Fruit fly (Drosophila melanogaster): ENCODE measurements around the gene frc.

The frc gene

dm6 chr3L:17432947-17433346 lies at the start of gene frc:
Gene frc, minus strand, starts transcription at chr3L:17433190.
- TF ChIP-seq CG14710 (tag; optimal IDR thresholded peaks at IDR 0.05) (no peak), CG42726 (GFP tag; IDR thresholded peaks at IDR 0.05; ENCODE audit: partially characterized antibody) (no peak), CG10366 (GFP tag; IDR thresholded peaks at IDR 0.05) (no peak), Lhr (GFP tag; optimal IDR thresholded peaks at IDR 0.05) (no peak), vnd (GFP tag; IDR thresholded peaks at IDR 0.05; ENCODE audit: partially characterized antibody) (no peak), p53 (GFP tag; optimal IDR thresholded peaks at IDR 0.05) (no peak), Med (GFP tag) (peak; percentile 73), CG11696 (GFP tag; IDR thresholded peaks at IDR 0.05) (no peak), CG12659 (GFP tag; optimal IDR thresholded peaks at IDR 0.05) (no peak), NFAT (GFP tag; IDR thresholded peaks at IDR 0.05) (no peak), zf30C (GFP tag; optimal IDR thresholded peaks at IDR 0.05) (no peak), CG1529 (GFP tag; optimal IDR thresholded peaks at IDR 0.05) (no peak), CG30431 (GFP tag; optimal IDR thresholded peaks at IDR 0.05) (no peak), Optix (GFP tag; IDR thresholded peaks at IDR 0.05) (no peak), Sry-δ (GFP tag; optimal IDR thresholded peaks at IDR 0.05) (no peak), cad (GFP tag; optimal IDR thresholded peaks at IDR 0.05) (no peak), Ada2b (GFP tag; IDR thresholded peaks at IDR 0.05) (no peak), CTCF (GFP tag; optimal IDR thresholded peaks at IDR 0.05) (no peak), CG12769 (tag; optimal IDR thresholded peaks at IDR 0.05) (peak; percentile 89), salm (tag; optimal IDR thresholded peaks at IDR 0.05) (no peak), kni (GFP tag; optimal IDR thresholded peaks at IDR 0.05) (no peak), Jarid2 (GFP tag; optimal IDR thresholded peaks at IDR 0.05) (peak; percentile 29), stc (GFP tag; IDR thresholded peaks at IDR 0.05) (no peak), chm (GFP tag; IDR thresholded peaks at IDR 0.05) (0 out of 2 replicates have a peak, but pooled peaks have one; percentile 50), Deaf1 (tag; optimal IDR thresholded peaks at IDR 0.05) (peak; percentile 18), CG1603 (tag; optimal IDR thresholded peaks at IDR 0.05) (peak; percentile 5), repo (GFP tag; optimal IDR thresholded peaks at IDR 0.05) (no peak), ranshi (GFP tag; IDR thresholded peaks at IDR 0.05) (peak; percentile 7; the same call in 1 of the 2 replicates), CG34224 (GFP tag; IDR thresholded peaks at IDR 0.05; ENCODE audit: partially characterized antibody) (0 out of 3 replicates have a peak, but pooled peaks have one; percentile 14), Drgx (GFP tag; IDR thresholded peaks at IDR 0.05) (0 out of 2 replicates have a peak, but pooled peaks have one; percentile 28), CG4617 (GFP tag; optimal IDR thresholded peaks at IDR 0.05; ENCODE audit: borderline replicate concordance) (peak; percentile 40), MTF-1 (GFP tag; optimal IDR thresholded peaks at IDR 0.05; ENCODE audit: borderline replicate concordance) (no peak), CG18599 (GFP tag; optimal IDR thresholded peaks at IDR 0.05) (no peak), shn (GFP tag; optimal IDR thresholded peaks at IDR 0.05) (no peak), stwl (tag; optimal IDR thresholded peaks at IDR 0.05) (peak; percentile 8), CG10654 (GFP tag; optimal IDR thresholded peaks at IDR 0.05) (no peak), CG7745 (tag; optimal IDR thresholded peaks at IDR 0.05) (no peak), sr (GFP tag; IDR thresholded peaks at IDR 0.05) (no peak), nerfin-2 (GFP tag; IDR thresholded peaks at IDR 0.05; ENCODE audit: partially characterized antibody) (peak; percentile 41; the same call in 1 of the 2 replicates), corto (GFP tag; optimal IDR thresholded peaks at IDR 0.05) (no peak), CG32532 (GFP tag; IDR thresholded peaks at IDR 0.05) (no peak), al (GFP tag; IDR thresholded peaks at IDR 0.05) (no peak), PHDP (tag; optimal IDR thresholded peaks at IDR 0.05) (no peak), bowl (GFP tag; IDR thresholded peaks at IDR 0.05) (no peak), CG9797 (GFP tag; optimal IDR thresholded peaks at IDR 0.05) (peak; percentile 54), gt (GFP tag; IDR thresholded peaks at IDR 0.05) (no peak), CG3995 (GFP tag; optimal IDR thresholded peaks at IDR 0.05) (peak; percentile 80), CG15011 (GFP tag; optimal IDR thresholded peaks at IDR 0.05) (no peak), HmgD (GFP tag; optimal IDR thresholded peaks at IDR 0.05) (no peak), Xrp1 (GFP tag; IDR thresholded peaks at IDR 0.05) (0 out of 2 replicates have a peak, but pooled peaks have one; percentile 13), amos (GFP tag; IDR thresholded peaks at IDR 0.05; ENCODE audit: partially characterized antibody) (0 out of 2 replicates have a peak, but pooled peaks have one; percentile 26)
